Fruit fly (Drosophila melanogaster) whole organism, embryonic: ENCODE measurements around the gene Acp63F.

Source experiments
- Awh ChIP-seq: fragments of 200-800 bp; sonication (Bioruptor generic); IDR thresholded peaks from 2 replicates; pipeline ENCODE4, ENCODE4 v1.3.6; 2022; ENCODE audit warnings: missing biosample characterization, missing genetic modification characterization
- B-H2 ChIP-seq: fragments of 200-800 bp; sonication (Bioruptor generic); optimal IDR thresholded peaks from 2 replicates; lab custom pipeline; 2018; ENCODE audit warnings: missing biosample characterization, mild to moderate bottlenecking, missing genetic modification characterization
- CG10366 ChIP-seq: fragments of 200-800 bp; sonication (Bioruptor generic); IDR thresholded peaks from 2 replicates; pipeline ENCODE4 v1.3.6; 2022; ENCODE audit warnings: missing biosample characterization, missing genetic modification characterization
- CG10565 ChIP-seq: fragments of 200-800 bp; sonication (Bioruptor generic); optimal IDR thresholded peaks from 3 replicates; lab custom pipeline; 2016; ENCODE audit warnings: missing biosample characterization, mild to moderate bottlenecking, missing genetic modification characterization
- CG11504 ChIP-seq: fragments of 200-800 bp; sonication (Bioruptor generic); optimal IDR thresholded peaks from 3 replicates; lab custom pipeline; 2019; ENCODE audit warnings: missing biosample characterization, mild to moderate bottlenecking, missing genetic modification characterization, moderate library complexity
- CG12219 ChIP-seq: fragments of 200-800 bp; sonication (Bioruptor generic); optimal IDR thresholded peaks from 3 replicates; lab custom pipeline; 2018; ENCODE audit warnings: missing biosample characterization, mild to moderate bottlenecking, missing genetic modification characterization
- CG12391 ChIP-seq: fragments of 200-800 bp; sonication (Bioruptor generic); optimal IDR thresholded peaks from 3 replicates; lab custom pipeline; 2018; ENCODE audit warnings: missing biosample characterization, mild to moderate bottlenecking, missing genetic modification characterization, moderate library complexity
- CG13624 ChIP-seq: fragments of 200-800 bp; sonication (Bioruptor generic); optimal IDR thresholded peaks from 2 replicates; lab custom pipeline; 2016; ENCODE audit warnings: missing biosample characterization, missing genetic modification characterization
- CG14050 ChIP-seq: fragments of 200-800 bp; sonication (Bioruptor generic); IDR thresholded peaks from 3 replicates; pipeline ENCODE4 v1.3.6; 2022; ENCODE audit warnings: missing biosample characterization, missing genetic modification characterization
- CG16813 ChIP-seq: fragments of 200-800 bp; sonication (Bioruptor generic); IDR thresholded peaks from 3 replicates; pipeline ENCODE4 v1.3.6; 2022; ENCODE audit warnings: missing biosample characterization, missing genetic modification characterization; ENCODE audit not compliant: partially characterized antibody
- CG16863 ChIP-seq: fragments of 200-800 bp; sonication (Bioruptor generic); optimal IDR thresholded peaks from 3 replicates; lab custom pipeline; 2016; ENCODE audit warnings: missing biosample characterization, missing genetic modification characterization
- CG17186 ChIP-seq: fragments of 200-800 bp; sonication (Bioruptor generic); optimal IDR thresholded peaks from 3 replicates; lab custom pipeline; 2017; ENCODE audit warnings: missing biosample characterization, missing genetic modification reagents, missing genetic modification characterization
- CG17359 ChIP-seq: fragments of 200-800 bp; sonication (Bioruptor generic); optimal IDR thresholded peaks from 3 replicates; lab custom pipeline; 2018; ENCODE audit warnings: missing biosample characterization, mild to moderate bottlenecking, missing genetic modification characterization, moderate library complexity
- CG1832 ChIP-seq: fragments of 200-800 bp; sonication (Bioruptor generic); optimal IDR thresholded peaks from 2 replicates; lab custom pipeline; 2017; ENCODE audit warnings: missing biosample characterization, mild to moderate bottlenecking, missing genetic modification characterization, inconsistent platforms
- CG2116 ChIP-seq: fragments of 200-800 bp; sonication (Bioruptor generic); optimal IDR thresholded peaks from 3 replicates; lab custom pipeline; 2018; ENCODE audit warnings: missing biosample characterization, mild to moderate bottlenecking, missing genetic modification characterization
- CG34224 ChIP-seq: fragments of 200-800 bp; sonication (Bioruptor generic); IDR thresholded peaks from 3 replicates; pipeline ENCODE4 v1.3.6; 2022; ENCODE audit warnings: missing biosample characterization, missing genetic modification characterization; ENCODE audit not compliant: partially characterized antibody
- CG7745 ChIP-seq: fragments of 200-800 bp; sonication (Bioruptor generic); optimal IDR thresholded peaks from 2 replicates; lab custom pipeline; 2018; ENCODE audit warnings: missing biosample characterization, mild to moderate bottlenecking, missing genetic modification characterization, moderate library complexity
- CG7963 ChIP-seq: fragments of 200-800 bp; sonication (Bioruptor generic); IDR thresholded peaks from 3 replicates; pipeline ENCODE4 v1.3.6; 2022; ENCODE audit warnings: missing biosample characterization, missing genetic modification characterization; ENCODE audit not compliant: partially characterized antibody
- CG7987 ChIP-seq: fragments of 200-800 bp; sonication (Bioruptor generic); optimal IDR thresholded peaks from 2 replicates; lab custom pipeline; 2018; ENCODE audit warnings: missing biosample characterization, mild to moderate bottlenecking, missing genetic modification characterization, moderate library complexity
- CG8089 ChIP-seq: fragments of 200-800 bp; sonication (Bioruptor generic); optimal IDR thresholded peaks from 3 replicates; lab custom pipeline; 2016; ENCODE audit warnings: missing biosample characterization, missing genetic modification characterization
- CG8924 ChIP-seq: fragments of 200-800 bp; optimal IDR thresholded peaks from 3 replicates; lab custom pipeline; 2019; ENCODE audit warnings: missing biosample characterization, mild to moderate bottlenecking, missing genetic modification characterization, moderate library complexity
- CG9932 ChIP-seq: fragments of 200-800 bp; sonication (Bioruptor generic); IDR thresholded peaks from 2 replicates; pipeline ENCODE4 v1.3.6; 2022; ENCODE audit warnings: missing biosample characterization, missing genetic modification characterization
- Dll ChIP-seq: fragments of 200-800 bp; sonication (Bioruptor generic); IDR thresholded peaks from 4 replicates; pipeline ENCODE4 v1.3.6; 2022; ENCODE audit warnings: missing biosample characterization, missing genetic modification characterization; ENCODE audit not compliant: partially characterized antibody
- ERR ChIP-seq: fragments of 200-800 bp; sonication (Bioruptor generic); optimal IDR thresholded peaks from 2 replicates; lab custom pipeline; 2016; ENCODE audit warnings: missing biosample characterization, missing genetic modification characterization
- HLH4C ChIP-seq: fragments of 200-800 bp; sonication (Bioruptor generic); IDR thresholded peaks from 3 replicates; pipeline ENCODE4 v1.3.6; 2022; ENCODE audit warnings: missing biosample characterization, missing genetic modification characterization; ENCODE audit not compliant: partially characterized antibody
- Hand ChIP-seq: fragments of 200-800 bp; sonication (Bioruptor generic); optimal IDR thresholded peaks from 2 replicates; lab custom pipeline; 2017; ENCODE audit warnings: mild to moderate bottlenecking, missing biosample characterization, missing genetic modification reagents, missing genetic modification characterization
- Mad ChIP-seq: fragments of 200-800 bp; sonication (Bioruptor generic); optimal IDR thresholded peaks from 2 replicates; lab custom pipeline; 2016; ENCODE audit warnings: missing biosample characterization, missing genetic modification characterization
- NC2β ChIP-seq: fragments of 200-800 bp; sonication (Bioruptor generic); optimal IDR thresholded peaks from 2 replicates; lab custom pipeline; 2016; ENCODE audit warnings: missing biosample characterization, missing genetic modification characterization
- Opbp ChIP-seq: fragments of 200-800 bp; sonication (Bioruptor generic); IDR thresholded peaks from 3 replicates; pipeline ENCODE4 v1.3.6; 2022; ENCODE audit warnings: missing biosample characterization, missing genetic modification characterization; ENCODE audit not compliant: partially characterized antibody
- Rfx ChIP-seq: fragments of 200-800 bp; sonication (Bioruptor generic); IDR thresholded peaks from 2 replicates; pipeline ENCODE4 v1.3.6; 2022; ENCODE audit warnings: missing biosample characterization, missing genetic modification characterization
- Scr ChIP-seq: fragments of 200-800 bp; sonication (Bioruptor generic); IDR thresholded peaks from 2 replicates; pipeline ENCODE4 v1.3.6; 2022; ENCODE audit warnings: missing biosample characterization, missing genetic modification characterization; ENCODE audit not compliant: partially characterized antibody
- Xrp1 ChIP-seq: fragments of 200-800 bp; sonication (Bioruptor generic); IDR thresholded peaks from 2 replicates; pipeline ENCODE4 v1.3.6; 2022; ENCODE audit warnings: missing biosample characterization, missing genetic modification characterization
- ab ChIP-seq: fragments of 200-800 bp; sonication (Bioruptor generic); optimal IDR thresholded peaks from 2 replicates; lab custom pipeline; 2016; ENCODE audit warnings: missing biosample characterization, missing genetic modification characterization
- bcd ChIP-seq: fragments of 200-800 bp; sonication (Bioruptor generic); optimal IDR thresholded peaks from 2 replicates; lab custom pipeline; 2017; ENCODE audit warnings: missing biosample characterization, mild to moderate bottlenecking, missing genetic modification characterization
- croc ChIP-seq: fragments of 200-800 bp; sonication (Bioruptor generic); conservative IDR thresholded peaks from 3 replicates; pipeline ENCODE4 v1.3.6; 2022; ENCODE audit warnings: missing biosample characterization, missing genetic modification characterization
- dm ChIP-seq: fragments of 200-800 bp; sonication (Bioruptor generic); optimal IDR thresholded peaks from 3 replicates; lab custom pipeline; 2016; ENCODE audit warnings: missing biosample characterization, missing genetic modification characterization
- emc ChIP-seq: fragments of 200-800 bp; sonication (Bioruptor generic); optimal IDR thresholded peaks from 2 replicates; lab custom pipeline; 2016; ENCODE audit warnings: missing biosample characterization, missing genetic modification characterization
- fd96Cb ChIP-seq: fragments of 200-800 bp; sonication (Bioruptor generic); optimal IDR thresholded peaks from 2 replicates; lab custom pipeline; 2018; ENCODE audit warnings: missing biosample characterization, mild to moderate bottlenecking, missing genetic modification characterization, moderate library complexity
- lmd ChIP-seq: fragments of 200-800 bp; sonication (Bioruptor generic); IDR thresholded peaks from 2 replicates; pipeline ENCODE4 v1.3.6; 2022; ENCODE audit warnings: missing biosample characterization, missing genetic modification characterization
- nerfin-1 ChIP-seq: fragments of 200-800 bp; sonication (Bioruptor generic); optimal IDR thresholded peaks from 3 replicates; lab custom pipeline; 2019; ENCODE audit warnings: missing biosample characterization, mild to moderate bottlenecking, missing genetic modification characterization, moderate library complexity
- p53 ChIP-seq: fragments of 200-800 bp; sonication (Bioruptor generic); optimal IDR thresholded peaks from 2 replicates; lab custom pipeline; 2016; ENCODE audit warnings: missing biosample characterization, missing genetic modification characterization
- pum ChIP-seq: fragments of 200-800 bp; sonication (Bioruptor generic); optimal IDR thresholded peaks from 2 replicates; lab custom pipeline; 2016; ENCODE audit warnings: missing biosample characterization, missing genetic modification characterization
- row ChIP-seq: fragments of 200-800 bp; sonication (Bioruptor generic); IDR thresholded peaks from 3 replicates; pipeline ENCODE4 v1.3.6; 2022; ENCODE audit warnings: missing biosample characterization, missing genetic modification characterization
- sc ChIP-seq, 3 experiments: fragments of >200 bp in 2 of 3; fragments of 200-800 bp in 1 of 3; sonication (Bioruptor generic) in 1 of 3; optimal IDR thresholded peaks; 2 replicates in 2 of 3; 3 replicates in 1 of 3; lab custom pipeline; 2017; ENCODE audit warnings: mild to moderate bottlenecking in 1 of 3, missing biosample characterization in 1 of 3, missing genetic modification characterization in 1 of 3, missing genetic modification reagents in 1 of 3
- tna ChIP-seq: fragments of 200-800 bp; sonication (Bioruptor generic); IDR thresholded peaks from 2 replicates; pipeline ENCODE4 v1.3.6; 2022; ENCODE audit warnings: missing biosample characterization, missing genetic modification characterization; ENCODE audit not compliant: partially characterized antibody
- trem ChIP-seq: fragments of 200-800 bp; optimal IDR thresholded peaks from 3 replicates; lab custom pipeline; 2019; ENCODE audit warnings: missing biosample characterization, mild to moderate bottlenecking, missing genetic modification characterization, moderate library complexity
- usp ChIP-seq: fragments of >200 bp; optimal IDR thresholded peaks from 2 replicates; lab custom pipeline; 2017; ENCODE audit warnings: missing biosample characterization, missing genetic modification characterization
- vfl ChIP-seq: fragments of 200-800 bp; sonication (Bioruptor generic); optimal IDR thresholded peaks from 2 replicates; lab custom pipeline; 2016; ENCODE audit warnings: missing biosample characterization, missing genetic modification characterization

The Acp63F gene

dm6 chr3L:3818566-3819325 lies 2.6 kb upstream of the Acp63F start, which contains the start of gene enc (continued):
- TF ChIP-seq CG11504 (tag; lab: Kevin White, UChicago): peak; percentile 70
- TF ChIP-seq row (GFP tag; lab: Robert Waterston, UW): peak; percentile 60
- no peak for TF ChIP-seq CG16863
- TF ChIP-seq Awh (GFP tag; lab: Robert Waterston, UW): no peak
- TF ChIP-seq CG8924 (tag; lab: Kevin White, UChicago): peak; percentile 19
- no peak for TF ChIP-seq CG8089 (GFP tag; lab: Kevin White, UChicago)
- no peak for TF ChIP-seq CG10366 (GFP tag; lab: Robert Waterston, UW)
- TF ChIP-seq Scr: peak; percentile 94
- peak; percentile 71 for TF ChIP-seq trem (tag; lab: Kevin White, UChicago)
- no peak for TF ChIP-seq bcd (GFP tag; lab: Kevin White, UChicago)
- TF ChIP-seq CG7987 (GFP tag; lab: Kevin White, UChicago): no peak
- TF ChIP-seq sc (optimal IDR thresholded peaks at IDR 0.05; lab: Kevin White, UChicago): no peak
- no peak for TF ChIP-seq sc (GFP tag; optimal IDR thresholded peaks at IDR 0.05; lab: Kevin White, UChicago)
- TF ChIP-seq CG10565 (GFP tag; lab: Kevin White, UChicago): no peak
- TF ChIP-seq pum (GFP tag; lab: Kevin White, UChicago): no peak
- no peak for TF ChIP-seq CG12219 (GFP tag; lab: Kevin White, UChicago)
- TF ChIP-seq Mad (GFP tag; lab: Kevin White, UChicago): no peak
- peak; percentile 32 for TF ChIP-seq vfl (GFP tag; lab: Kevin White, UChicago)
- TF ChIP-seq Xrp1 (GFP tag; lab: Robert Waterston, UW): no peak
- TF ChIP-seq lmd (GFP tag; lab: Robert Waterston, UW): no peak
- TF ChIP-seq CG9932 (GFP tag; lab: Robert Waterston, UW): peak; percentile 50; the same call in 1 of the 2 replicates
- TF ChIP-seq HLH4C (GFP tag; lab: Robert Waterston, UW): peak; percentile 94
- TF ChIP-seq B-H2: peak; percentile 23
- TF ChIP-seq CG14050: no peak
- TF ChIP-seq croc: no peak
- no peak for TF ChIP-seq CG17359 (tag; lab: Kevin White, UChicago)
- peak; percentile 34 for TF ChIP-seq CG12391 (tag; lab: Kevin White, UChicago)
- no peak for TF ChIP-seq emc (GFP tag; lab: Kevin White, UChicago)
- TF ChIP-seq CG2116 (GFP tag; lab: Kevin White, UChicago): peak; percentile 81
- peak; percentile 91 for TF ChIP-seq Dll (GFP tag; lab: Robert Waterston, UW)
- peak; percentile 97 for TF ChIP-seq Opbp (GFP tag; lab: Robert Waterston, UW)
- TF ChIP-seq CG7963 (GFP tag; lab: Robert Waterston, UW): peak; percentile 96
- peak; percentile 50 for TF ChIP-seq CG13624 (GFP tag; lab: Kevin White, UChicago)
- TF ChIP-seq fd96Cb (tag; lab: Kevin White, UChicago): no peak
- peak; percentile 95 for TF ChIP-seq tna (GFP tag; lab: Robert Waterston, UW)
- TF ChIP-seq Rfx: peak; percentile 42; the same call in 1 of the 2 replicates
- no peak for TF ChIP-seq ab
- peak; percentile 95 for TF ChIP-seq CG16813
- TF ChIP-seq CG17186 (GFP tag; lab: Kevin White, UChicago): peak; percentile 45
- peak; percentile 97 for TF ChIP-seq CG34224 (GFP tag; lab: Robert Waterston, UW)
- TF ChIP-seq NC2β (GFP tag; lab: Kevin White, UChicago): peak; percentile 15
- TF ChIP-seq dm (GFP tag; lab: Kevin White, UChicago): peak; percentile 9
- peak; percentile 21 for TF ChIP-seq ERR (GFP tag; lab: Kevin White, UChicago)
- TF ChIP-seq usp (GFP tag; lab: Kevin White, UChicago): no peak
- no peak for TF ChIP-seq CG1832 (GFP tag; lab: Kevin White, UChicago)
- peak; percentile 4 for TF ChIP-seq nerfin-1 (tag; lab: Kevin White, UChicago)
- no peak for TF ChIP-seq p53 (GFP tag; lab: Kevin White, UChicago)
- no peak for TF ChIP-seq CG7745 (tag; lab: Kevin White, UChicago)
- TF ChIP-seq Hand (GFP tag; lab: Kevin White, UChicago): no peak
